Fruit fly (Drosophila melanogaster) S2 (cell line): ENCODE results near the gene Septin1.

Experiments
- CG8478 ChIP-seq: fragments of >200 bp; optimal IDR thresholded peaks from 2 replicates; lab custom pipeline; 2018
- CTCF ChIP-seq, 2 experiments: fragments of >200 bp; optimal IDR thresholded peaks; 2 replicates each; lab custom pipeline; 2018

dm6 chrX:21319202-21319772 is 38.8 kb upstream of the Septin1 start, which contains the start of the genes SLIRP1 and anox:
- TF ChIP-seq CG8478 (lab: Kevin White, UChicago), result no peak
- TF ChIP-seq CTCF (optimal IDR thresholded peaks at IDR 0.05; lab: Kevin White, UChicago), result no peak
